Fruit fly (Drosophila melanogaster) whole organism, embryonic: ENCODE measurements around the gene beag.

Experiments used
- Adf1 ChIP-seq: fragments of 200-800 bp; sonication (Bioruptor generic); IDR thresholded peaks from 2 replicates; pipeline ENCODE4 v1.3.6; 2022; ENCODE audit warnings: missing biosample characterization, missing genetic modification characterization
- Antp ChIP-seq: fragments of 200-800 bp; sonication (Bioruptor generic); optimal IDR thresholded peaks from 3 replicates; lab custom pipeline; 2016; ENCODE audit warnings: missing biosample characterization, missing genetic modification characterization
- Atf-2 ChIP-seq: fragments of 200-800 bp; sonication (Bioruptor generic); optimal IDR thresholded peaks from 2 replicates; lab custom pipeline; 2016; ENCODE audit warnings: missing biosample characterization, missing genetic modification characterization
- Awh ChIP-seq: fragments of 200-800 bp; sonication (Bioruptor generic); IDR thresholded peaks from 2 replicates; pipeline ENCODE4, ENCODE4 v1.3.6; 2022; ENCODE audit warnings: missing biosample characterization, missing genetic modification characterization
- CG10462 ChIP-seq: fragments of 200-800 bp; sonication (Bioruptor generic); optimal IDR thresholded peaks from 2 replicates; lab custom pipeline; 2016; ENCODE audit warnings: missing biosample characterization, missing genetic modification characterization
- CG11093 ChIP-seq: fragments of 200-800 bp; sonication (Bioruptor generic); IDR thresholded peaks from 3 replicates; pipeline ENCODE4 v1.3.6; 2022; ENCODE audit warnings: missing biosample characterization, missing genetic modification characterization
- CG12155 ChIP-seq: fragments of 200-800 bp; sonication (Bioruptor generic); optimal IDR thresholded peaks from 3 replicates; lab custom pipeline; 2016; ENCODE audit warnings: missing biosample characterization, missing genetic modification characterization
- CG12769 ChIP-seq: fragments of 200-800 bp; sonication (Bioruptor generic); optimal IDR thresholded peaks from 2 replicates; lab custom pipeline; 2019; ENCODE audit warnings: missing biosample characterization, mild to moderate bottlenecking, missing genetic modification characterization, moderate library complexity
- CG14050 ChIP-seq: fragments of 200-800 bp; sonication (Bioruptor generic); IDR thresholded peaks from 3 replicates; pipeline ENCODE4 v1.3.6; 2022; ENCODE audit warnings: missing biosample characterization, missing genetic modification characterization
- CG15696 ChIP-seq: fragments of 200-800 bp; sonication (Bioruptor generic); optimal IDR thresholded peaks from 2 replicates; lab custom pipeline; 2019; ENCODE audit warnings: missing biosample characterization, mild to moderate bottlenecking, missing genetic modification characterization, moderate library complexity
- CG17568 ChIP-seq: fragments of 200-800 bp; sonication (Bioruptor generic); optimal IDR thresholded peaks from 2 replicates; lab custom pipeline; 2018; ENCODE audit warnings: missing biosample characterization, mild to moderate bottlenecking, missing genetic modification characterization, moderate library complexity
- CG17829 ChIP-seq: fragments of 200-800 bp; optimal IDR thresholded peaks from 2 replicates; lab custom pipeline; 2019; ENCODE audit warnings: missing biosample characterization, mild to moderate bottlenecking, missing genetic modification characterization, moderate library complexity
- CG18476 ChIP-seq: fragments of 200-800 bp; sonication (Bioruptor generic); optimal IDR thresholded peaks from 2 replicates; lab custom pipeline; 2016; ENCODE audit warnings: missing biosample characterization, mild to moderate bottlenecking, missing genetic modification characterization
- CG34224 ChIP-seq: fragments of 200-800 bp; sonication (Bioruptor generic); IDR thresholded peaks from 3 replicates; pipeline ENCODE4 v1.3.6; 2022; ENCODE audit warnings: missing biosample characterization, missing genetic modification characterization; ENCODE audit not compliant: partially characterized antibody
- CG4404 ChIP-seq: fragments of 200-800 bp; sonication (Bioruptor generic); IDR thresholded peaks from 2 replicates; pipeline ENCODE4 v1.3.6; 2022; ENCODE audit warnings: missing biosample characterization, missing genetic modification characterization
- CG4730 ChIP-seq: fragments of 200-800 bp; sonication (Bioruptor generic); IDR thresholded peaks from 2 replicates; pipeline ENCODE4 v1.3.6; 2022; ENCODE audit warnings: missing biosample characterization, missing genetic modification characterization
- CG5953 ChIP-seq: fragments of 200-800 bp; sonication (Bioruptor generic); IDR thresholded peaks from 2 replicates; pipeline ENCODE4 v1.3.6; 2022; ENCODE audit warnings: missing biosample characterization, missing genetic modification characterization
- CG6689 ChIP-seq: fragments of 200-800 bp; sonication (Bioruptor generic); IDR thresholded peaks from 2 replicates; pipeline ENCODE4 v1.3.6; 2022; ENCODE audit warnings: missing biosample characterization, missing genetic modification characterization
- CG6791 ChIP-seq: fragments of 200-800 bp; sonication (Bioruptor generic); IDR thresholded peaks from 3 replicates; pipeline ENCODE4 v1.3.6; 2022; ENCODE audit warnings: missing biosample characterization, missing genetic modification characterization; ENCODE audit not compliant: partially characterized antibody
- Camta ChIP-seq: fragments of 200-800 bp; sonication (Bioruptor generic); optimal IDR thresholded peaks from 2 replicates; lab custom pipeline; 2016; ENCODE audit warnings: missing biosample characterization, missing genetic modification characterization
- E2f2 ChIP-seq: fragments of 200-800 bp; sonication (Bioruptor generic); IDR thresholded peaks from 2 replicates; pipeline ENCODE4 v1.3.6; 2022; ENCODE audit warnings: missing biosample characterization, missing genetic modification characterization
- Lpt ChIP-seq: fragments of >200 bp; optimal IDR thresholded peaks from 2 replicates; lab custom pipeline; 2018; ENCODE audit warnings: missing biosample characterization, missing genetic modification characterization
- MBD-R2 ChIP-seq: fragments of 200-800 bp; sonication (Bioruptor generic); IDR thresholded peaks from 2 replicates; pipeline ENCODE4 v1.3.6; 2022; ENCODE audit warnings: missing biosample characterization, missing genetic modification characterization
- MTF-1 ChIP-seq: fragments of 200-800 bp; sonication (Bioruptor generic); optimal IDR thresholded peaks from 2 replicates; lab custom pipeline; 2018; ENCODE audit warnings: missing biosample characterization, mild to moderate bottlenecking, missing genetic modification characterization, borderline replicate concordance
- Mrtf ChIP-seq: fragments of 200-800 bp; sonication (Bioruptor generic); IDR thresholded peaks from 3 replicates; pipeline ENCODE4 v1.3.6; 2022; ENCODE audit warnings: missing biosample characterization, missing genetic modification characterization
- NK7.1 ChIP-seq: fragments of 200-800 bp; sonication (Bioruptor generic); optimal IDR thresholded peaks from 3 replicates; lab custom pipeline; 2016; ENCODE audit warnings: missing biosample characterization, missing genetic modification characterization
- Neu2 ChIP-seq: fragments of 200-800 bp; sonication (Bioruptor generic); optimal IDR thresholded peaks from 3 replicates; lab custom pipeline; 2016; ENCODE audit warnings: missing biosample characterization, missing genetic modification characterization, borderline replicate concordance
- Nf-YB ChIP-seq: fragments of 200-800 bp; sonication (Bioruptor generic); optimal IDR thresholded peaks from 3 replicates; lab custom pipeline; 2019; ENCODE audit warnings: missing biosample characterization, mild to moderate bottlenecking, missing genetic modification characterization, moderate library complexity
- Six4 ChIP-seq: fragments of 200-800 bp; sonication (Bioruptor generic); optimal IDR thresholded peaks from 2 replicates; lab custom pipeline; 2016; ENCODE audit warnings: missing biosample characterization, missing genetic modification characterization
- Spps ChIP-seq: fragments of 200-800 bp; sonication (Bioruptor generic); optimal IDR thresholded peaks from 2 replicates; lab custom pipeline; 2018; ENCODE audit warnings: missing biosample characterization, mild to moderate bottlenecking, missing genetic modification characterization
- ase ChIP-seq: fragments of 200-800 bp; sonication (Bioruptor generic); IDR thresholded peaks from 3 replicates; pipeline ENCODE4 v1.3.6; 2022; ENCODE audit warnings: missing biosample characterization, missing genetic modification characterization
- ash1 ChIP-seq: fragments of 200-800 bp; sonication (Bioruptor generic); optimal IDR thresholded peaks from 2 replicates; lab custom pipeline; 2018; ENCODE audit warnings: missing biosample characterization, mild to moderate bottlenecking, missing genetic modification characterization
- cas ChIP-seq: fragments of 200-800 bp; sonication (Bioruptor generic); IDR thresholded peaks from 2 replicates; pipeline ENCODE4 v1.3.6; 2022; ENCODE audit warnings: missing biosample characterization, missing genetic modification characterization
- caup ChIP-seq: fragments of 200-800 bp; sonication (Bioruptor generic); optimal IDR thresholded peaks from 3 replicates; lab custom pipeline; 2017; ENCODE audit warnings: missing biosample characterization, mild to moderate bottlenecking, missing genetic modification characterization, moderate library complexity; ENCODE audit not compliant: severe bottlenecking
- cwo ChIP-seq: fragments of 200-800 bp; sonication (Bioruptor generic); optimal IDR thresholded peaks from 3 replicates; lab custom pipeline; 2017; ENCODE audit warnings: missing biosample characterization, missing genetic modification characterization, mild to moderate bottlenecking, moderate library complexity, missing genetic modification reagents
- gce ChIP-seq: fragments of 200-800 bp; sonication (Bioruptor generic); IDR thresholded peaks from 3 replicates; pipeline ENCODE4 v1.3.6; 2022; ENCODE audit warnings: missing biosample characterization, missing genetic modification characterization
- jing ChIP-seq: fragments of 200-800 bp; sonication (Bioruptor generic); optimal IDR thresholded peaks from 2 replicates; lab custom pipeline; 2018; ENCODE audit warnings: missing biosample characterization, mild to moderate bottlenecking, missing genetic modification characterization
- kah ChIP-seq: fragments of 200-800 bp; sonication (Bioruptor generic); optimal IDR thresholded peaks from 2 replicates; lab custom pipeline; 2018; ENCODE audit warnings: missing biosample characterization, mild to moderate bottlenecking, missing genetic modification characterization
- lmd ChIP-seq: fragments of 200-800 bp; sonication (Bioruptor generic); IDR thresholded peaks from 2 replicates; pipeline ENCODE4 v1.3.6; 2022; ENCODE audit warnings: missing biosample characterization, missing genetic modification characterization
- nau ChIP-seq: fragments of 200-800 bp; sonication (Bioruptor generic); optimal IDR thresholded peaks from 3 replicates; lab custom pipeline; 2017; ENCODE audit warnings: missing biosample characterization, mild to moderate bottlenecking, missing genetic modification characterization, missing genetic modification reagents
- nom ChIP-seq: fragments of 200-800 bp; sonication (Bioruptor generic); optimal IDR thresholded peaks from 2 replicates; lab custom pipeline; 2017; ENCODE audit warnings: missing biosample characterization, missing genetic modification characterization, mild to moderate bottlenecking, moderate library complexity, missing genetic modification reagents
- pnt ChIP-seq: fragments of 200-800 bp; sonication (Bioruptor generic); optimal IDR thresholded peaks from 3 replicates; lab custom pipeline; 2016; ENCODE audit warnings: missing biosample characterization, missing genetic modification characterization
- pum ChIP-seq: fragments of 200-800 bp; sonication (Bioruptor generic); optimal IDR thresholded peaks from 2 replicates; lab custom pipeline; 2016; ENCODE audit warnings: missing biosample characterization, missing genetic modification characterization
- ro ChIP-seq: fragments of 200-800 bp; sonication (Bioruptor generic); IDR thresholded peaks from 2 replicates; pipeline ENCODE4 v1.3.6; 2022; ENCODE audit warnings: missing biosample characterization, missing genetic modification characterization
- sens ChIP-seq: fragments of 200-800 bp; sonication (Bioruptor generic); peaks from one replicate; lab custom pipeline; 2016; ENCODE audit warnings: missing biosample characterization, missing genetic modification characterization
- sima ChIP-seq: fragments of 200-800 bp; sonication (Bioruptor generic); optimal IDR thresholded peaks from 2 replicates; lab custom pipeline; 2016; ENCODE audit warnings: missing biosample characterization, missing genetic modification characterization
- stwl ChIP-seq: fragments of 200-800 bp; sonication (Bioruptor generic); optimal IDR thresholded peaks from 3 replicates; lab custom pipeline; 2018; ENCODE audit warnings: missing biosample characterization, mild to moderate bottlenecking, missing genetic modification characterization, moderate library complexity
- sug ChIP-seq: fragments of 200-800 bp; optimal IDR thresholded peaks from 2 replicates; lab custom pipeline; 2019; ENCODE audit warnings: missing biosample characterization, mild to moderate bottlenecking, missing genetic modification characterization, moderate library complexity
- tin ChIP-seq: fragments of 200-800 bp; sonication (Bioruptor generic); optimal IDR thresholded peaks from 3 replicates; lab custom pipeline; 2016; ENCODE audit warnings: missing biosample characterization, missing genetic modification characterization
- trem ChIP-seq: fragments of 200-800 bp; optimal IDR thresholded peaks from 3 replicates; lab custom pipeline; 2019; ENCODE audit warnings: missing biosample characterization, mild to moderate bottlenecking, missing genetic modification characterization, moderate library complexity
- twi ChIP-seq: fragments of 200-800 bp; optimal IDR thresholded peaks from 2 replicates; lab custom pipeline; 2019; ENCODE audit warnings: missing biosample characterization, mild to moderate bottlenecking, missing genetic modification characterization, moderate library complexity
- usp ChIP-seq: fragments of >200 bp; optimal IDR thresholded peaks from 2 replicates; lab custom pipeline; 2017; ENCODE audit warnings: missing biosample characterization, missing genetic modification characterization

beag gene

dm6 chr3R:9019689-9020138, 45.2 kb downstream of the beag start, which contains the start of gene tgo (continued):
- TF ChIP-seq Atf-2 (GFP tag; lab: Kevin White, UChicago) (no peak), trem (tag; lab: Kevin White, UChicago) (peak; percentile 73), kah (GFP tag; lab: Kevin White, UChicago) (no peak), CG12769 (tag; lab: Kevin White, UChicago) (no peak), CG6689 (GFP tag; lab: Robert Waterston, UW) (no peak), lmd (GFP tag; lab: Robert Waterston, UW) (no peak), pnt (GFP tag; lab: Kevin White, UChicago) (no peak), nom (no peak), CG12155 (peak; percentile 3), E2f2 (GFP tag; lab: Robert Waterston, UW) (peak; percentile 64), sens (GFP tag; lab: Kevin White, UChicago) (peak; percentile 88), sug (tag; lab: Kevin White, UChicago) (peak; percentile 43), Spps (no peak), CG17568 (GFP tag; lab: Kevin White, UChicago) (no peak), Neu2 (GFP tag; lab: Kevin White, UChicago) (no peak), ro (GFP tag; lab: Robert Waterston, UW) (no peak), Mrtf (no peak), CG10462 (GFP tag; lab: Kevin White, UChicago) (no peak), Six4 (GFP tag; lab: Kevin White, UChicago) (no peak), ash1 (GFP tag; lab: Kevin White, UChicago) (no peak), cas (GFP tag; lab: Robert Waterston, UW) (no peak), Awh (GFP tag; lab: Robert Waterston, UW) (no peak), Nf-YB (GFP tag; lab: Kevin White, UChicago) (peak; percentile 12), CG18476 (GFP tag; lab: Kevin White, UChicago) (no peak), NK7.1 (GFP tag; lab: Kevin White, UChicago) (no peak), MBD-R2 (GFP tag; lab: Robert Waterston, UW) (peak; percentile 48), CG5953 (GFP tag; lab: Robert Waterston, UW) (no peak), CG11093 (GFP tag; lab: Robert Waterston, UW) (no peak), CG17829 (peak; percentile 45), stwl (peak; percentile 71), CG34224 (peak; percentile 74), twi (tag; lab: Kevin White, UChicago) (no peak), Camta (GFP tag; lab: Kevin White, UChicago) (no peak), gce (GFP tag; lab: Robert Waterston, UW) (no peak), caup (GFP tag; lab: Kevin White, UChicago) (no peak), usp (GFP tag; lab: Kevin White, UChicago) (no peak), tin (GFP tag; lab: Kevin White, UChicago) (no peak), MTF-1 (GFP tag; lab: Kevin White, UChicago) (no peak), Lpt (GFP tag; lab: Kevin White, UChicago) (no peak), nau (GFP tag; lab: Kevin White, UChicago) (no peak), CG4404 (GFP tag; lab: Robert Waterston, UW) (no peak), jing (GFP tag; lab: Kevin White, UChicago) (no peak), CG15696 (tag; lab: Kevin White, UChicago) (no peak), sima (GFP tag; lab: Kevin White, UChicago) (no peak), Adf1 (GFP tag; lab: Robert Waterston, UW) (peak; percentile 24; the same call in 1 of the 2 replicates), pum (no peak), CG14050 (GFP tag; lab: Robert Waterston, UW) (no peak), CG4730 (no peak), CG6791 (GFP tag; lab: Robert Waterston, UW) (0 out of 3 replicates have a peak, but pooled peaks have one; percentile 55), cwo (GFP tag; lab: Kevin White, UChicago) (no peak), ase (GFP tag; lab: Robert Waterston, UW) (no peak), Antp (GFP tag; lab: Kevin White, UChicago) (no peak)
